Fruit fly (Drosophila melanogaster) whole organism, embryonic: ENCODE results near the gene Epp.

Experiments
- Awh ChIP-seq: fragments of 200-800 bp; sonication (Bioruptor generic); IDR thresholded peaks from 2 replicates; pipeline ENCODE4, ENCODE4 v1.3.6; 2022; ENCODE audit warnings: missing biosample characterization, missing genetic modification characterization
- B-H2 ChIP-seq: fragments of 200-800 bp; sonication (Bioruptor generic); optimal IDR thresholded peaks from 2 replicates; lab custom pipeline; 2018; ENCODE audit warnings: missing biosample characterization, mild to moderate bottlenecking, missing genetic modification characterization
- Blimp-1 ChIP-seq: fragments of 200-800 bp; sonication (Bioruptor generic); optimal IDR thresholded peaks from 3 replicates; lab custom pipeline; 2018; ENCODE audit warnings: missing biosample characterization, missing genetic modification characterization, mild to moderate bottlenecking, moderate library complexity, missing genetic modification reagents
- CG10321 ChIP-seq: fragments of 200-800 bp; sonication (Bioruptor generic); IDR thresholded peaks from 2 replicates; pipeline ENCODE4 v1.3.6; 2022; ENCODE audit warnings: missing biosample characterization, missing genetic modification characterization
- CG11093 ChIP-seq: fragments of 200-800 bp; sonication (Bioruptor generic); IDR thresholded peaks from 3 replicates; pipeline ENCODE4 v1.3.6; 2022; ENCODE audit warnings: missing biosample characterization, missing genetic modification characterization
- CG11696 ChIP-seq: fragments of 200-800 bp; sonication (Bioruptor generic); IDR thresholded peaks from 2 replicates; pipeline ENCODE4 v1.3.6; 2022; ENCODE audit warnings: missing biosample characterization, missing genetic modification characterization
- CG12071 ChIP-seq: fragments of 200-800 bp; sonication (Bioruptor generic); optimal IDR thresholded peaks from 3 replicates; lab custom pipeline; 2018; ENCODE audit warnings: missing biosample characterization, mild to moderate bottlenecking, missing genetic modification characterization
- CG12219 ChIP-seq: fragments of 200-800 bp; sonication (Bioruptor generic); optimal IDR thresholded peaks from 3 replicates; lab custom pipeline; 2018; ENCODE audit warnings: missing biosample characterization, mild to moderate bottlenecking, missing genetic modification characterization
- CG1233 ChIP-seq: fragments of 200-800 bp; sonication (Bioruptor generic); optimal IDR thresholded peaks from 4 replicates; lab custom pipeline; 2018; ENCODE audit warnings: missing biosample characterization, mild to moderate bottlenecking, missing genetic modification characterization
- CG15011 ChIP-seq: fragments of 200-800 bp; sonication (Bioruptor generic); optimal IDR thresholded peaks from 3 replicates; lab custom pipeline; 2018; ENCODE audit warnings: missing biosample characterization, mild to moderate bottlenecking, missing genetic modification characterization
- CG15514 ChIP-seq: fragments of 200-800 bp; sonication (Bioruptor generic); optimal IDR thresholded peaks from 3 replicates; lab custom pipeline; 2017; ENCODE audit warnings: missing biosample characterization, missing genetic modification characterization, mild to moderate bottlenecking, moderate library complexity, missing genetic modification reagents
- CG3163 ChIP-seq: fragments of 200-800 bp; sonication (Bioruptor generic); optimal IDR thresholded peaks from 3 replicates; lab custom pipeline; 2016; ENCODE audit warnings: missing biosample characterization, missing genetic modification characterization
- CG32767 ChIP-seq: fragments of 200-800 bp; sonication (Bioruptor generic); IDR thresholded peaks from 2 replicates; pipeline ENCODE4 v1.3.6; 2022; ENCODE audit warnings: missing biosample characterization, missing genetic modification characterization
- CG33557 ChIP-seq: fragments of 200-800 bp; sonication (Bioruptor generic); optimal IDR thresholded peaks from 2 replicates; lab custom pipeline; 2019; ENCODE audit warnings: missing biosample characterization, mild to moderate bottlenecking, missing genetic modification characterization, moderate library complexity
- CG3838 ChIP-seq: fragments of 200-800 bp; sonication (Bioruptor generic); optimal IDR thresholded peaks from 3 replicates; lab custom pipeline; 2016; ENCODE audit warnings: missing biosample characterization, missing genetic modification characterization
- CG42726 ChIP-seq: fragments of 200-800 bp; sonication (Bioruptor generic); IDR thresholded peaks from 2 replicates; pipeline ENCODE4 v1.3.6; 2022; ENCODE audit warnings: missing biosample characterization, missing genetic modification characterization; ENCODE audit not compliant: partially characterized antibody
- CG6272 ChIP-seq: fragments of 200-800 bp; sonication (Bioruptor generic); IDR thresholded peaks from 2 replicates; pipeline ENCODE4 v1.3.6; 2022; ENCODE audit warnings: missing biosample characterization, missing genetic modification characterization
- CG7357 ChIP-seq: fragments of 200-800 bp; sonication (Bioruptor generic); IDR thresholded peaks from 3 replicates; pipeline ENCODE4 v1.3.6; 2022; ENCODE audit warnings: missing biosample characterization, missing genetic modification characterization
- CG7372 ChIP-seq: fragments of 200-800 bp; sonication (Bioruptor generic); IDR thresholded peaks from 2 replicates; pipeline ENCODE4 v1.3.6; 2022; ENCODE audit warnings: missing biosample characterization, missing genetic modification characterization
- Dek ChIP-seq: fragments of 200-800 bp; sonication (Bioruptor generic); optimal IDR thresholded peaks from 3 replicates; lab custom pipeline; 2019; ENCODE audit warnings: missing biosample characterization, mild to moderate bottlenecking, missing genetic modification characterization, moderate library complexity
- Doc2 ChIP-seq: fragments of 200-800 bp; sonication (Bioruptor generic); IDR thresholded peaks from 2 replicates; pipeline ENCODE4 v1.3.6; 2022; ENCODE audit warnings: missing biosample characterization, missing genetic modification characterization
- Hr3 ChIP-seq: fragments of 200-800 bp; sonication (Bioruptor generic); optimal IDR thresholded peaks from 3 replicates; lab custom pipeline; 2016; ENCODE audit warnings: missing biosample characterization, missing genetic modification characterization
- Neu2 ChIP-seq: fragments of 200-800 bp; sonication (Bioruptor generic); optimal IDR thresholded peaks from 3 replicates; lab custom pipeline; 2016; ENCODE audit warnings: missing biosample characterization, missing genetic modification characterization, borderline replicate concordance
- Oli ChIP-seq: fragments of 200-800 bp; sonication (Bioruptor generic); optimal IDR thresholded peaks from 2 replicates; lab custom pipeline; 2018; ENCODE audit warnings: missing biosample characterization, mild to moderate bottlenecking, missing genetic modification characterization, moderate library complexity
- Opbp ChIP-seq: fragments of 200-800 bp; sonication (Bioruptor generic); IDR thresholded peaks from 3 replicates; pipeline ENCODE4 v1.3.6; 2022; ENCODE audit warnings: missing biosample characterization, missing genetic modification characterization; ENCODE audit not compliant: partially characterized antibody
- PHDP ChIP-seq: fragments of 200-800 bp; sonication (Bioruptor generic); optimal IDR thresholded peaks from 3 replicates; lab custom pipeline; 2018; ENCODE audit warnings: missing biosample characterization, mild to moderate bottlenecking, missing genetic modification characterization, moderate library complexity
- Ravus ChIP-seq: fragments of 200-800 bp; sonication (Bioruptor generic); IDR thresholded peaks from 2 replicates; pipeline ENCODE4 v1.3.6; 2022; ENCODE audit warnings: missing biosample characterization, missing genetic modification characterization
- amos ChIP-seq: fragments of 200-800 bp; sonication (Bioruptor generic); IDR thresholded peaks from 2 replicates; pipeline ENCODE4 v1.3.6; 2022; ENCODE audit warnings: missing biosample characterization, missing genetic modification characterization; ENCODE audit not compliant: partially characterized antibody
- aop ChIP-seq: fragments of 200-800 bp; sonication (Bioruptor generic); IDR thresholded peaks from 2 replicates; pipeline ENCODE4 v1.3.6; 2022; ENCODE audit warnings: missing biosample characterization, missing genetic modification characterization
- bab2 ChIP-seq: fragments of 200-800 bp; sonication (Bioruptor generic); optimal IDR thresholded peaks from 2 replicates; lab custom pipeline; 2016; ENCODE audit warnings: missing biosample characterization, missing genetic modification characterization
- bigmax ChIP-seq: fragments of 200-800 bp; sonication (Bioruptor generic); optimal IDR thresholded peaks from 2 replicates; lab custom pipeline; 2018; ENCODE audit warnings: missing biosample characterization, mild to moderate bottlenecking, missing genetic modification characterization
- dan ChIP-seq: fragments of 200-800 bp; sonication (Bioruptor generic); IDR thresholded peaks from 2 replicates; pipeline ENCODE4 v1.3.6; 2022; ENCODE audit warnings: missing biosample characterization, missing genetic modification characterization
- fd3F ChIP-seq: fragments of 200-800 bp; sonication (Bioruptor generic); optimal IDR thresholded peaks from 2 replicates; lab custom pipeline; 2018; ENCODE audit warnings: missing biosample characterization, mild to moderate bottlenecking, missing genetic modification characterization, moderate library complexity
- gsb ChIP-seq: fragments of 200-800 bp; sonication (Bioruptor generic); IDR thresholded peaks from 2 replicates; pipeline ENCODE4 v1.3.6; 2022; ENCODE audit warnings: missing biosample characterization, missing genetic modification characterization
- gt ChIP-seq: fragments of 200-800 bp; sonication (Bioruptor generic); IDR thresholded peaks from 2 replicates; pipeline ENCODE4 v1.3.6; 2022; ENCODE audit warnings: missing biosample characterization, missing genetic modification characterization
- kni ChIP-seq: fragments of 200-800 bp; sonication (Bioruptor generic); optimal IDR thresholded peaks from 3 replicates; lab custom pipeline; 2017; ENCODE audit warnings: mild to moderate bottlenecking, missing biosample characterization, missing genetic modification reagents, missing genetic modification characterization
- lola ChIP-seq, 3 experiments: fragments of >200 bp in 2 of 3; fragments of 200-800 bp in 1 of 3; sonication (Bioruptor generic) in 1 of 3; optimal IDR thresholded peaks; 2 replicates each; lab custom pipeline; 2017 to 2019; ENCODE audit warnings: missing biosample characterization in 3 of 3, missing genetic modification characterization in 3 of 3, mild to moderate bottlenecking in 1 of 3, moderate library complexity in 1 of 3
- mld ChIP-seq: fragments of 200-800 bp; sonication (Bioruptor generic); IDR thresholded peaks from 3 replicates; pipeline ENCODE4 v1.3.6; 2022; ENCODE audit warnings: missing biosample characterization, missing genetic modification characterization; ENCODE audit not compliant: partially characterized antibody
- nau ChIP-seq: fragments of 200-800 bp; sonication (Bioruptor generic); optimal IDR thresholded peaks from 3 replicates; lab custom pipeline; 2017; ENCODE audit warnings: missing biosample characterization, mild to moderate bottlenecking, missing genetic modification characterization, missing genetic modification reagents
- oc ChIP-seq: fragments of 200-800 bp; sonication (Bioruptor generic); optimal IDR thresholded peaks from 2 replicates; lab custom pipeline; 2018; ENCODE audit warnings: missing biosample characterization, mild to moderate bottlenecking, missing genetic modification characterization, moderate library complexity
- pan ChIP-seq, 4 experiments: fragments of >200 bp in 3 of 4; fragments of 200-800 bp in 1 of 4; sonication (Bioruptor generic) in 1 of 4; optimal IDR thresholded peaks in 3 of 4; IDR thresholded peaks in 1 of 4; 2 replicates each; pipeline versions ENCODE4 v1.3.6 to Lab custom; 2017 to 2022; ENCODE audit warnings: missing biosample characterization in 2 of 4, missing genetic modification characterization in 2 of 4, mixed read lengths in 1 of 4
- phol ChIP-seq: fragments of 200-800 bp; sonication (Bioruptor generic); optimal IDR thresholded peaks from 3 replicates; lab custom pipeline; 2018; ENCODE audit warnings: missing biosample characterization, mild to moderate bottlenecking, missing genetic modification characterization, moderate library complexity
- sqz ChIP-seq: fragments of 200-800 bp; sonication (Bioruptor generic); optimal IDR thresholded peaks from 3 replicates; lab custom pipeline; 2018; ENCODE audit warnings: missing biosample characterization, mild to moderate bottlenecking, missing genetic modification characterization
- sr ChIP-seq: fragments of 200-800 bp; sonication (Bioruptor generic); IDR thresholded peaks from 3 replicates; pipeline ENCODE4 v1.3.6; 2022; ENCODE audit warnings: missing biosample characterization, missing genetic modification characterization
- unc-4 ChIP-seq: fragments of 200-800 bp; sonication (Bioruptor generic); IDR thresholded peaks from 2 replicates; pipeline ENCODE4 v1.3.6; 2022; ENCODE audit warnings: missing biosample characterization, missing genetic modification characterization; ENCODE audit not compliant: partially characterized antibody
- zfh2 ChIP-seq: fragments of 200-800 bp; sonication (Bioruptor generic); optimal IDR thresholded peaks from 2 replicates; lab custom pipeline; 2016; ENCODE audit warnings: missing biosample characterization, missing genetic modification characterization

Gene Epp

dm6 chr3R:23939921-23940839 is 52.5 kb downstream of the Epp start (continued):
- TF ChIP-seq Dek: peak; percentile 59
- TF ChIP-seq sr: peak; percentile 87
- TF ChIP-seq Ravus (GFP tag; lab: Robert Waterston, UW): no peak; the same call in 1 of the 2 replicates
- TF ChIP-seq CG6272: no peak
- peak; percentile 6 for TF ChIP-seq phol (tag; lab: Kevin White, UChicago)
- peak; percentile 87 for TF ChIP-seq Blimp-1
- TF ChIP-seq kni (GFP tag; lab: Kevin White, UChicago): peak; percentile 98
- TF ChIP-seq CG3838 (GFP tag; lab: Kevin White, UChicago): peak; percentile 76
- no peak for TF ChIP-seq zfh2 (GFP tag; lab: Kevin White, UChicago)
- TF ChIP-seq Neu2 (GFP tag; lab: Kevin White, UChicago): no peak
- peak; percentile 60; the same call in 1 of the 3 replicates for TF ChIP-seq CG11093 (GFP tag; lab: Robert Waterston, UW)
- peak; percentile 36 for TF ChIP-seq bigmax (GFP tag; lab: Kevin White, UChicago)
- TF ChIP-seq Awh (GFP tag; lab: Robert Waterston, UW): peak; percentile 92
- TF ChIP-seq oc (tag; lab: Kevin White, UChicago): peak; percentile 93
- no peak for TF ChIP-seq dan
- peak; percentile 85 for TF ChIP-seq PHDP (tag; lab: Kevin White, UChicago)
- TF ChIP-seq Doc2 (GFP tag; lab: Robert Waterston, UW): no peak
- TF ChIP-seq Oli: peak; percentile 45
- TF ChIP-seq Hr3 (GFP tag; lab: Kevin White, UChicago): peak; percentile 28
- TF ChIP-seq CG32767 (GFP tag; lab: Robert Waterston, UW): peak; percentile 71
- TF ChIP-seq amos (GFP tag; lab: Robert Waterston, UW): no peak
- peak; percentile 80 for TF ChIP-seq CG15514
- TF ChIP-seq CG33557 (GFP tag; lab: Kevin White, UChicago): peak; percentile 94
- peak; percentile 82 for TF ChIP-seq fd3F (GFP tag; lab: Kevin White, UChicago)
- TF ChIP-seq gsb (GFP tag; lab: Robert Waterston, UW): peak; percentile 77
- TF ChIP-seq CG11696: peak; percentile 70
- TF ChIP-seq bab2 (GFP tag; lab: Kevin White, UChicago): peak; percentile 84
- peak; percentile 84 for TF ChIP-seq CG15011 (GFP tag; lab: Kevin White, UChicago)
- TF ChIP-seq sqz (GFP tag; lab: Kevin White, UChicago): peak; percentile 71
- TF ChIP-seq pan (optimal IDR thresholded peaks at IDR 0.05; lab: Kevin White, UChicago): no peak
- TF ChIP-seq pan (GFP tag; optimal IDR thresholded peaks at IDR 0.05 in 1 of 2, IDR thresholded peaks at IDR 0.05 in 1 of 2): peak in 1 of 2 experiments; percentile 82
- no peak for TF ChIP-seq mld
- peak; percentile 95 for TF ChIP-seq CG1233 (GFP tag; lab: Kevin White, UChicago)
- TF ChIP-seq unc-4 (GFP tag; lab: Robert Waterston, UW): no peak
- TF ChIP-seq gt (GFP tag; lab: Robert Waterston, UW): 0 out of 2 replicates have a peak, but pooled peaks have one; percentile 7
- TF ChIP-seq lola (GFP tag; optimal IDR thresholded peaks at IDR 0.05; lab: Kevin White, UChicago): peak in 1 of 3 experiments; percentile 82
- TF ChIP-seq CG12071: peak; percentile 90
- no peak for TF ChIP-seq CG7357
- TF ChIP-seq CG12219: peak; percentile 81
- peak; percentile 90 for TF ChIP-seq nau (GFP tag; lab: Kevin White, UChicago)
- TF ChIP-seq CG10321 (GFP tag; lab: Robert Waterston, UW): peak; percentile 52; the same call in 1 of the 2 replicates
- no peak for TF ChIP-seq Opbp (GFP tag; lab: Robert Waterston, UW)
- TF ChIP-seq B-H2 (GFP tag; lab: Kevin White, UChicago): peak; percentile 31
- TF ChIP-seq CG42726 (GFP tag; lab: Robert Waterston, UW): no peak
- TF ChIP-seq CG7372 (GFP tag; lab: Robert Waterston, UW): peak; percentile 38; the same call in 1 of the 2 replicates
- peak; percentile 34 for TF ChIP-seq CG3163 (GFP tag; lab: Kevin White, UChicago)
- no peak for TF ChIP-seq aop
